Worm (Caenorhabditis elegans) whole organism, L1 larva: Measurements from ENCODE around the gene K03H1.7.

Source experiments
- C16A3.4 ChIP-seq: fragments of 150-350 bp; optimal IDR thresholded peaks from 2 replicates; lab custom pipeline; 2014; ENCODE audit warnings: missing biosample characterization, missing genetic modification characterization
- alr-1 ChIP-seq: fragments of 200-800 bp; sonication (Bioruptor generic); optimal IDR thresholded peaks from 2 replicates; lab custom pipeline; 2018; ENCODE audit warnings: borderline replicate concordance, mild to moderate bottlenecking, missing genetic modification characterization, missing compliant biosample characterization
- blmp-1 ChIP-seq: fragments of 150-350 bp; optimal IDR thresholded peaks from 2 replicates; lab custom pipeline; 2014; ENCODE audit warnings: missing biosample characterization, missing genetic modification characterization
- ceh-63 ChIP-seq: fragments of 200-800 bp; sonication (Bioruptor generic); optimal IDR thresholded peaks from 2 replicates; lab custom pipeline; 2018; ENCODE audit warnings: mild to moderate bottlenecking, missing genetic modification characterization, missing compliant biosample characterization
- ceh-82 ChIP-seq, 3 experiments: fragments of 150-350 bp in 1 of 3; sonication (generic microtip) in 2 of 3; optimal IDR thresholded peaks; 2 replicates each; lab custom pipeline; 2014 to 2017; ENCODE audit warnings: missing biosample characterization in 3 of 3, missing genetic modification characterization in 3 of 3
- ceh-88 ChIP-seq: fragments of 200-800 bp; sonication (Bioruptor generic); IDR thresholded peaks from 2 replicates; pipeline ENCODE4 v1.3.6; 2022; ENCODE audit warnings: missing genetic modification characterization, missing compliant biosample characterization
- ceh-90 ChIP-seq: sonication (generic microtip); optimal IDR thresholded peaks from 2 replicates; lab custom pipeline; 2016; ENCODE audit warnings: missing genetic modification characterization, missing compliant biosample characterization
- dpl-1 ChIP-seq, 3 experiments: fragments of 150-350 bp in 2 of 3; sonication (generic microtip) in 1 of 3; optimal IDR thresholded peaks; 2 replicates each; lab custom pipeline; 2014 to 2017; ENCODE audit warnings: missing biosample characterization in 3 of 3, missing genetic modification characterization in 3 of 3, missing genetic modification reagents in 3 of 3
- efl-1 ChIP-seq, 4 experiments: fragments of 150-350 bp; optimal IDR thresholded peaks in 3 of 4; peaks in 1 of 4; 1 replicate in 1 of 4; 2 replicates in 3 of 4; lab custom pipeline; 2014; ENCODE audit warnings: missing biosample characterization in 2 of 4, missing genetic modification characterization in 2 of 4, missing genetic modification reagents in 2 of 4
- efl-3 ChIP-seq: fragments of 200-800 bp; sonication (Bioruptor generic); optimal IDR thresholded peaks from 2 replicates; lab custom pipeline; 2018; ENCODE audit warnings: mild to moderate bottlenecking, missing genetic modification characterization, missing compliant biosample characterization
- egl-13 ChIP-seq: sonication (generic microtip); optimal IDR thresholded peaks from 2 replicates; lab custom pipeline; 2016; ENCODE audit warnings: missing genotype, missing genetic modification reagents, missing genetic modification characterization, missing compliant biosample characterization
- elt-3 ChIP-seq, 6 experiments: fragments of 150-350 bp in 1 of 6; sonication (generic microtip); optimal IDR thresholded peaks; 2 replicates each; lab custom pipeline; 2017 to 2018; ENCODE audit warnings: missing biosample characterization in 6 of 6, missing genetic modification characterization in 6 of 6, inconsistent platforms in 1 of 6
- fkh-10 ChIP-seq: sonication (generic microtip); optimal IDR thresholded peaks from 2 replicates; lab custom pipeline; 2017; ENCODE audit warnings: missing biosample characterization, missing genetic modification reagents, missing genetic modification characterization
- fkh-4 ChIP-seq: sonication (generic microtip); optimal IDR thresholded peaks from 2 replicates; lab custom pipeline; 2016; ENCODE audit warnings: missing compliant biosample characterization, missing genetic modification characterization, borderline replicate concordance
- fos-1 ChIP-seq: fragments of 150-350 bp; optimal IDR thresholded peaks from 2 replicates; lab custom pipeline; 2014; ENCODE audit warnings: missing biosample characterization, missing genetic modification characterization
- grh-1 ChIP-seq: fragments of 200-800 bp; sonication (Bioruptor generic); IDR thresholded peaks from 2 replicates; pipeline ENCODE4 v1.3.6; 2022; ENCODE audit warnings: missing genetic modification reagents, missing genetic modification characterization, missing compliant biosample characterization
- hlh-17 ChIP-seq: fragments of 200-800 bp; sonication (Bioruptor generic); optimal IDR thresholded peaks from 2 replicates; lab custom pipeline; 2018; ENCODE audit warnings: missing genetic modification characterization, mild to moderate bottlenecking, missing compliant biosample characterization, moderate library complexity, borderline replicate concordance
- irx-1 ChIP-seq: sonication (generic microtip); optimal IDR thresholded peaks from 2 replicates; lab custom pipeline; 2016; ENCODE audit warnings: missing genetic modification characterization, missing compliant biosample characterization
- isw-1 ChIP-seq: fragments of 200-800 bp; sonication (Bioruptor generic); IDR thresholded peaks from 2 replicates; pipeline ENCODE4 v1.3.6; 2022; ENCODE audit warnings: missing genetic modification characterization, missing compliant biosample characterization
- jun-1 ChIP-seq: fragments of 150-350 bp; optimal IDR thresholded peaks from 2 replicates; lab custom pipeline; 2014; ENCODE audit warnings: missing biosample characterization, missing genetic modification reagents, missing genetic modification characterization
- lin-13 ChIP-seq: fragments of 150-350 bp; optimal IDR thresholded peaks from 2 replicates; lab custom pipeline; 2014; ENCODE audit warnings: missing biosample characterization, missing genetic modification reagents, missing genetic modification characterization
- lin-14 ChIP-seq: fragments of 200-800 bp; sonication (Bioruptor generic); optimal IDR thresholded peaks from 2 replicates; lab custom pipeline; 2018; ENCODE audit warnings: mild to moderate bottlenecking, missing genetic modification characterization, moderate library complexity, missing compliant biosample characterization
- lin-15B ChIP-seq: fragments of 150-350 bp; sonication (generic microtip); optimal IDR thresholded peaks from 3 replicates; lab custom pipeline; 2014; ENCODE audit warnings: missing biosample characterization, missing genetic modification characterization
- lin-35 ChIP-seq, 2 experiments: fragments of 150-350 bp; optimal IDR thresholded peaks; 2 replicates each; lab custom pipeline; 2014; ENCODE audit warnings: missing biosample characterization in 2 of 2, missing genetic modification characterization in 2 of 2, missing genetic modification reagents in 2 of 2
- lsy-2 ChIP-seq, 2 experiments: fragments of 150-350 bp; optimal IDR thresholded peaks; 2 replicates each; lab custom pipeline; 2014; ENCODE audit warnings: missing biosample characterization in 2 of 2, missing genetic modification characterization in 2 of 2
- mdl-1 ChIP-seq, 2 experiments: fragments of 150-350 bp; optimal IDR thresholded peaks; 2 replicates each; lab custom pipeline; 2014 to 2017; ENCODE audit warnings: missing biosample characterization in 2 of 2, missing genetic modification characterization in 2 of 2, inconsistent platforms in 1 of 2
- mef-2 ChIP-seq: fragments of 150-350 bp; optimal IDR thresholded peaks from 2 replicates; lab custom pipeline; 2014; ENCODE audit warnings: missing biosample characterization, missing genetic modification characterization
- mep-1 ChIP-seq: fragments of 150-350 bp; optimal IDR thresholded peaks from 2 replicates; lab custom pipeline; 2014; ENCODE audit warnings: missing biosample characterization, missing genetic modification characterization
- nhr-77 ChIP-seq: fragments of 150-350 bp; optimal IDR thresholded peaks from 2 replicates; lab custom pipeline; 2014; ENCODE audit warnings: missing biosample characterization, missing genetic modification characterization
- pax-3 ChIP-seq: fragments of 200-800 bp; sonication (Bioruptor generic); optimal IDR thresholded peaks from 2 replicates; lab custom pipeline; 2018; ENCODE audit warnings: mild to moderate bottlenecking, missing genetic modification characterization, moderate library complexity, missing compliant biosample characterization
- skn-1 ChIP-seq: fragments of 150-350 bp; optimal IDR thresholded peaks from 2 replicates; lab custom pipeline; 2014; ENCODE audit warnings: missing biosample characterization, missing genetic modification characterization
- snu-23 ChIP-seq: sonication (generic microtip); optimal IDR thresholded peaks from 2 replicates; lab custom pipeline; 2016; ENCODE audit warnings: missing genetic modification characterization, missing compliant biosample characterization
- sptf-1 ChIP-seq: fragments of 150-350 bp; optimal IDR thresholded peaks from 2 replicates; lab custom pipeline; 2014; ENCODE audit warnings: missing biosample characterization, missing genetic modification characterization
- sup-37 ChIP-seq: fragments of 200-800 bp; sonication (Bioruptor generic); optimal IDR thresholded peaks from 2 replicates; lab custom pipeline; 2018; ENCODE audit warnings: mild to moderate bottlenecking, missing genetic modification characterization, missing compliant biosample characterization
- tlp-1 ChIP-seq: fragments of 150-350 bp; optimal IDR thresholded peaks from 2 replicates; lab custom pipeline; 2014; ENCODE audit warnings: missing biosample characterization, missing genetic modification characterization
- unc-130 ChIP-seq: fragments of 150-350 bp; optimal IDR thresholded peaks from 2 replicates; lab custom pipeline; 2017; ENCODE audit warnings: missing biosample characterization, missing genetic modification characterization, inconsistent platforms
- unc-62 ChIP-seq: fragments of 150-350 bp; optimal IDR thresholded peaks from 2 replicates; lab custom pipeline; 2014; ENCODE audit warnings: missing biosample characterization, missing genetic modification reagents, missing genetic modification characterization
- unc-98 ChIP-seq: fragments of 200-800 bp; sonication (Bioruptor generic); IDR thresholded peaks from 2 replicates; pipeline ENCODE4 v1.3.6; 2022; ENCODE audit warnings: missing genetic modification characterization, missing compliant biosample characterization
- zip-4 ChIP-seq: fragments of 200-800 bp; sonication (Bioruptor generic); optimal IDR thresholded peaks from 2 replicates; lab custom pipeline; 2018; ENCODE audit warnings: mild to moderate bottlenecking, missing genetic modification characterization, moderate library complexity, missing compliant biosample characterization

Gene K03H1.7

DNA sequence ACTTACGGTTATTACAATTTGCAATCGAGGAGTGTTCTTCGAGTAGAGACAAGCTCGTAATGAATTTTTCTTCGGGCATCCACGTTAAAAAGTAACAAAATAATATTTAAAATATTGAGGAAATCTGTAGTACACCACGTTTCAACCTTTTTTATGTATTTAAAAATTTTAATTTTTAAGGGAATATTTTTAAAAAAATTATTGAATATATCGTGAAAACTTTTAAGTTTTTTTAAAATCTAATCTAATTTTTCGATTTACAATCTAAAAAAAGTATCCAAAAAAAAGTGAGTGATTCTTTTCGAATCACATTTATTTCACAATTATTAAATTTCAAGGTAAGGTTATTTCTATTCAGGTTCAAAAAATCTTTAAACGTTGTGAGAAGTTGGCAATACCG is 2.5 kb upstream of the K03H1.7 start, which contains the start of gene gln-2:
TSS of gene gln-2 (minus strand) at position 101 of the 400 bp plus-strand sequence.
- TF ChIP-seq mdl-1 (tag; optimal IDR thresholded peaks at IDR 0.05; lab: Kevin White, UChicago) (no peak), fkh-4 (tag; lab: Kevin White, UChicago) (no peak), sptf-1 (tag; lab: Kevin White, UChicago) (no peak), fos-1 (tag; lab: Kevin White, UChicago) (no peak), alr-1 (tag; lab: Kevin White, UChicago) (no peak), isw-1 (GFP tag; lab: Robert Waterston, UW) (no peak), unc-62 (no peak), ceh-90 (no peak), pax-3 (tag; lab: Kevin White, UChicago) (no peak), lin-13 (GFP tag; lab: Kevin White, UChicago) (no peak)

ce11 chrIII:9950244-9950643 is 3.0 kb downstream of the K03H1.7 start, which contains the start of gene K03H1.13:
Gene K03H1.13, minus strand, starts transcription at chrIII:9950344.
- TF ChIP-seq egl-13 (tag; lab: Kevin White, UChicago) (no peak), fkh-4 (tag; lab: Kevin White, UChicago) (no peak), efl-3 (GFP tag; lab: Kevin White, UChicago) (no peak), isw-1 (GFP tag; lab: Robert Waterston, UW) (no peak), efl-1 (optimal IDR thresholded peaks at IDR 0.05; lab: Kevin White, UChicago) (no peak), efl-1 (GFP tag; optimal IDR thresholded peaks at IDR 0.05 in 1 of 2; lab: Kevin White, UChicago) (peak in 1 of 2 experiments; percentile 30), pax-3 (tag; lab: Kevin White, UChicago) (no peak)

ce11 chrIII:9951864-9952263 is 4.7 kb downstream of the K03H1.7 start, which contains the start of gene K03H1.11:
Gene K03H1.11, minus strand, starts transcription at chrIII:9951964.
- no peak for TF ChIP-seq ceh-82 (tag; optimal IDR thresholded peaks at IDR 0.05; lab: Kevin White, UChicago)
- no peak for TF ChIP-seq ceh-90
- no peak for TF ChIP-seq lin-13 (GFP tag; lab: Kevin White, UChicago)
- TF ChIP-seq C16A3.4, result no peak

DNA sequence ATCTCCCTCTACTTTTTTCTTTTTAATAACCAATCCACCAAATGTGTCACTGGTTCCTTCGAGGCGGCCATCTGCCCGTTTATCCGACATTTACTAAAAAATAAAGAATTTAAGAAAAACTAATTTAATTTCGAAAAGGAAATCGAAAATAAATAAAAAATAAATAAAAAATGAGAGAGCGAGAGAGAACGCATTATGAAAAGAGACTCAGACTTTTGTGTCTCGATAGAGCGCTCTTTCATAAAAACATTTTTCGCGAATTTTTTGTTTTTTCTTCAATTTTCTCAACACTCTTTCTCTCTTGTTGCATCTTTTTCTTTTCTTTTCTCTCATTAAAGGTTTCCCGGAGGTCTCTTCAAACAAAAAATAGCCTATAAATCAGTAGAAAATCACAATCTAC is 8.9 kb downstream of the K03H1.7 start, which contains the start of gene mog-1:
TSS of gene mog-1 (minus strand) at position 93 of the 400 bp plus-strand sequence.
- TF ChIP-seq lsy-2 (tag; optimal IDR thresholded peaks at IDR 0.05; lab: Kevin White, UChicago), result peak in 1 of 2 experiments; percentile 64
- no peak for TF ChIP-seq sup-37 (GFP tag; lab: Kevin White, UChicago)
- TF ChIP-seq mef-2 (tag; lab: Kevin White, UChicago), result no peak
- TF ChIP-seq skn-1, result peak; percentile 18
- no peak for TF ChIP-seq ceh-63 (GFP tag; lab: Kevin White, UChicago)
- TF ChIP-seq blmp-1 (tag; lab: Kevin White, UChicago), result peak; percentile 2
- TF ChIP-seq snu-23, result peak; percentile 17
- peak in 1 of 2 experiments; percentile 16 for TF ChIP-seq lin-35 (GFP tag; optimal IDR thresholded peaks at IDR 0.05; lab: Kevin White, UChicago)
- TF ChIP-seq alr-1 (tag; lab: Kevin White, UChicago), result no peak
- TF ChIP-seq C16A3.4, result no peak
- peak; percentile 7 to 19 for TF ChIP-seq efl-1 (optimal IDR thresholded peaks at IDR 0.05; lab: Kevin White, UChicago)
- TF ChIP-seq efl-1 (GFP tag; optimal IDR thresholded peaks at IDR 0.05 in 1 of 2; lab: Kevin White, UChicago), result peak; percentile 43 to 51
- TF ChIP-seq lin-13 (GFP tag; lab: Kevin White, UChicago), result no peak
- TF ChIP-seq lin-14 (GFP tag; lab: Kevin White, UChicago), result peak; percentile 30
- peak in 1 of 3 experiments; percentile 50 for TF ChIP-seq dpl-1 (GFP tag; optimal IDR thresholded peaks at IDR 0.05; lab: Kevin White, UChicago)
- no peak for TF ChIP-seq tlp-1
- no peak for TF ChIP-seq elt-3 (tag; optimal IDR thresholded peaks at IDR 0.05; lab: Kevin White, UChicago)
- no peak for TF ChIP-seq grh-1
- no peak for TF ChIP-seq unc-130 (tag; lab: Kevin White, UChicago)

DNA sequence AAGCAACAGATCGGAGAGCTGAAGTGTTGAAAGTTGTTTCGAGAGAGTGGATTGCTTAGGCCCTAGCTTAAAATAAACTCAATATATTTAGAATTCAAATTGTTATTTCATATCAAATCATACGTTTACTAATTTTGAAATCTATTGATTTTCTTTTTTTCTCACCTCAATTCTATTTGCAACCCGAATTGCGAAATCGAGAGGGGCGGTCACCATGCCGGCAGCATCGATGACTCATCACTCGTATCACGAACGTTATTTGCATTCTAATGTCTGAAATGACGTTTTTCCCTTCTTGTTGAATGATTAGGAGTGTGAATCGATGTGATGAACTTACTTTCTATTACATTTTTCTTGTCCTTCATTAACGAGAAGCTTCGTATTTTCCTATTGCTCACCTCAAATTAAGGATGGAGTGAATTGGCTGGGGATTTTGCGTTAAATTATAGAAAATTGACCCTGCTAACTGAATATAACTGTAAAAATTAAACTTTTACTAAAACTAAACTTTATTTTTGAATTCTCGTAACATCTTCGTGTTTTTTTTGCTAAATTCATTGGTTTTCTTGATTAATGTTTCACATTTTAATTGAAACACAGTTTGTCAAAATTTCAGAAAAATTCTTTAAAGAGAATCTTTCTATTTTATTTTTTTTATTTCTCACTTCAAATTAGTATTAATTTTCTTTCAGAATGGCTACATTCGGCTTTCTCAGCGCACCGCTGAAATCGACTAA is 9.6 kb downstream of the K03H1.7 start, which contains the start of gene alx-1:
TSS of gene alx-1 (plus strand) at position 687 of the 737 bp plus-strand sequence.
- TF ChIP-seq irx-1 (tag; lab: Kevin White, UChicago) (no peak), isw-1 (GFP tag; lab: Robert Waterston, UW) (no peak), lsy-2 (tag; optimal IDR thresholded peaks at IDR 0.05; lab: Kevin White, UChicago) (no peak), sup-37 (GFP tag; lab: Kevin White, UChicago) (no peak), ceh-88 (GFP tag; lab: Robert Waterston, UW) (no peak), zip-4 (GFP tag; lab: Kevin White, UChicago) (peak; percentile 54), mep-1 (tag; lab: Kevin White, UChicago) (no peak), snu-23 (no peak), hlh-17 (GFP tag; lab: Kevin White, UChicago) (no peak), fkh-4 (tag; lab: Kevin White, UChicago) (no peak), skn-1 (peak; percentile 69), fos-1 (tag; lab: Kevin White, UChicago) (peak; percentile 27), unc-98 (no peak), jun-1 (tag; lab: Kevin White, UChicago) (peak; percentile 88), lin-15B (tag; lab: Kevin White, UChicago) (no peak), fkh-10 (GFP tag; lab: Kevin White, UChicago) (no peak), efl-3 (GFP tag; lab: Kevin White, UChicago) (no peak), nhr-77 (tag; lab: Kevin White, UChicago) (no peak)
